Worm (Caenorhabditis elegans): Measurements from ENCODE around the gene selt-1.2.

Gene selt-1.2

DNA sequence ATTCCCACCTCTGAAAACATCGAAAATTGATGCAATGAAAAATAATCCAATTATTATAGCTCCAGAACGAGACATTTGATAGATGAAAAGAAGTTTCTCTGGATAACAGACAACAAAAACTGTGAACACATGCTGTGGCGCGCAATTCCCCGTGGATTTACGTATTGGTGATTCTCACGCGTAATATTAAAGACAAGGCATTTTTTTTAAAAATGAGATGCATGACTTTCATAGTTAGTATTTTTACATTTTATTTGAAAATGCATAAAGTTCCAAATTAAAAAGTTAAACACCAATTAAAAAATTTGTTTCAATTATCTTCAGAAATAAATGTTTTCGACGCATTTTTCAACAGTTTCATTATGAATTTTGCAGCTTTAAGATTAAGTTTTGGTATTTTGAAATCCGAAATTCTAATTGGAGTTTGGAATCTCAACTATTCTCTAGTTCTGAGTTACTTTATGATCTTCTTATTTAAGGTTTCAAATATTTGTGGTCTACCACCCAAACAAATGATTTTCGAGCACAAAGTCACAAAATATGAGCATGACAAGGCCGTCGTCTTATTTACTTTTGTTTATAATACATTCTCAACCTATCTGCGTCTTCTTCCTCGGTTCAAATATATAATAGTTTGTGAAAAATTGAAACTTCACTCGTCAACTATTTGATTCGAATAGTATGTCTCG is at the start of gene selt-1.2, which contains the start of gene F28H7.2:
Gene selt-1.2, minus strand, starts transcription at position 101 of the 689 bp plus-strand sequence.
Gene F28H7.2, plus strand, starts transcription at position 639 of the 689 bp plus-strand sequence.
- no peak for TF ChIP-seq T07F8.4 (tag; optimal IDR thresholded peaks at IDR 0.05)
- TF ChIP-seq hlh-12 (tag; optimal IDR thresholded peaks at IDR 0.05), result no peak
- no peak for TF ChIP-seq dpff-1 (tag; optimal IDR thresholded peaks at IDR 0.05)
- no peak for TF ChIP-seq C17E4.6 (GFP tag; IDR thresholded peaks at IDR 0.05)
- TF ChIP-seq hmg-20 (GFP tag; IDR thresholded peaks at IDR 0.05), result no peak

DNA sequence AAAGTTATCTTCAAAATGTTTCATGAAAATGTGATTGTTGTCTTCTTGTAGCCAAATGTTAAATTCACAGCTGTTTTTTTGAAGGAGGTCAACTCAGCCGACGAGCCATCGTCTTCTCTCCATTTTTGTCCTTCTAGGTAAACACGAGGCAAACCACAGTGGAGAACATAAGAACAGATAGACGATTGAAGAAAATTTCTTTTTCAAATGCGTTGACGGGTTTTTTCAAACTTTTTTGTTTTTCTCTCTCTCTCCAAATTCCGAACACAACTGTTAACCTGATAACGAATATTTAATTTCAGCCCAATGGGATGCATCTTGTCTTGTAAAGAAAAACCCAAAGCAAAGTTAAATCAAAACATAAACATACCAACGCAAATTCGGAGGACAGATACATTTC is 48.3 kb upstream of the selt-1.2 start, which contains the start of gene D1054.19:
Gene D1054.19, plus strand, starts transcription at position 301 of the 400 bp plus-strand sequence.
- TF ChIP-seq let-607 (tag; optimal IDR thresholded peaks at IDR 0.05) (no peak), lir-1 (GFP tag; conservative IDR thresholded peaks at IDR 0.05) (no peak), snpc-3.4 (tag; optimal IDR thresholded peaks at IDR 0.05) (no peak), pha-4 (tag; optimal IDR thresholded peaks at IDR 0.05) (no peak), Y79H2A.3 (GFP tag; conservative IDR thresholded peaks at IDR 0.05) (no peak), ceh-27 (GFP tag; optimal IDR thresholded peaks at IDR 0.05) (no peak), rpc-1 (optimal IDR thresholded peaks at IDR 0.05) (no peak), rpc-1 (tag; optimal IDR thresholded peaks at IDR 0.05) (no peak), C06A6.2 (GFP tag; conservative IDR thresholded peaks at IDR 0.05) (no peak), lsy-27 (tag; optimal IDR thresholded peaks at IDR 0.05; ENCODE audit: borderline replicate concordance, insufficient read depth) (no peak), aptf-2 (GFP tag; conservative IDR thresholded peaks at IDR 0.05) (no peak), madf-10 (tag; optimal IDR thresholded peaks at IDR 0.05) (no peak)

ce11 chrV:10794463-10794862 is 47.3 kb upstream of the selt-1.2 start:
- 0 out of 2 replicates have a peak, but pooled peaks have one; percentile 61 for TF ChIP-seq ceh-58 (GFP tag; IDR thresholded peaks at IDR 0.05)
- peak; percentile 56; the same call in 1 of the 2 replicates for TF ChIP-seq egrh-3 (GFP tag; IDR thresholded peaks at IDR 0.05)
- TF ChIP-seq athp-1 (tag; optimal IDR thresholded peaks at IDR 0.05), result no peak
- 0 out of 2 replicates have a peak, but pooled peaks have one; percentile 31 for TF ChIP-seq attf-3 (GFP tag; conservative IDR thresholded peaks at IDR 0.05)
- no peak for TF ChIP-seq lsy-27 (tag; optimal IDR thresholded peaks at IDR 0.05; ENCODE audit: borderline replicate concordance, insufficient read depth)

ce11 chrV:10793498-10793897 is 46.3 kb upstream of the selt-1.2 start, which contains the start of gene ule-3:
ule-3 (plus strand) TSS chrV:10793798.
- TF ChIP-seq hrde-1 (tag; optimal IDR thresholded peaks at IDR 0.05; ENCODE audit: borderline replicate concordance), result no peak

DNA sequence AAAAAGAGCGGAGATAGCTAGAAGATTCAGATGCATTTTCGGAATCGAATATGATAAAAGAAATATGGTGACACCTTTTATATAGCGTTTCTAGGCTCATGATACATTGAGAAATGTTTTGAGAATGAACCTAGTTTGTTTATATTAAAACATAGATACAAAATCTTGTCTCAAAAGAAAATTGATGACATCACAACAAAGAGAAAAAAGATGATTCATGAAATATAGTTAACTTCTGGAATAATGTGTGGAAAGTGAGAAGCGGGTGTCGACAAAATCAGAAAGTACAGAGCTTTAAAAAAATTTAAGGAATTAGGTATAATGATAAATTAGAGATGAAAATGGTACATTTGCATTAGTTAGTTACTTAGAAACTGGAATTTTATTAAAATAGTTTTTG is 45.6 kb upstream of the selt-1.2 start, which contains the start of gene D1054.10:
Gene D1054.10, minus strand, starts transcription at position 101 of the 400 bp plus-strand sequence.
- no peak for TF ChIP-seq madf-6 (GFP tag; IDR thresholded peaks at IDR 0.05)
- TF ChIP-seq tbp1 (GFP tag; optimal IDR thresholded peaks at IDR 0.05), result no peak
- no peak for TF ChIP-seq nhr-80 (tag; optimal IDR thresholded peaks at IDR 0.05)
- TF ChIP-seq efl-1 (GFP tag; optimal IDR thresholded peaks at IDR 0.05), result no peak
- TF ChIP-seq gei-17 (GFP tag; optimal IDR thresholded peaks at IDR 0.05), result no peak
- TF ChIP-seq F37B4.10 (GFP tag; IDR thresholded peaks at IDR 0.05), result no peak
- TF ChIP-seq mes-4 (tag; optimal IDR thresholded peaks at IDR 0.05), result no peak
- no peak for TF ChIP-seq lin-54 (GFP tag; optimal IDR thresholded peaks at IDR 0.05)
- no peak for TF ChIP-seq lsl-1 (GFP tag; optimal IDR thresholded peaks at IDR 0.05)
- no peak for TF ChIP-seq K12H6.12 (tag; optimal IDR thresholded peaks at IDR 0.05)
- no peak for TF ChIP-seq ceh-58 (GFP tag; IDR thresholded peaks at IDR 0.05)
- no peak for TF ChIP-seq fkh-3 (tag; optimal IDR thresholded peaks at IDR 0.05)
- TF ChIP-seq dpl-1 (GFP tag; optimal IDR thresholded peaks at IDR 0.05), result no peak
- no peak for TF ChIP-seq Y95B8A.8 (GFP tag; IDR thresholded peaks at IDR 0.05)
- TF ChIP-seq tlf-1 (GFP tag; optimal IDR thresholded peaks at IDR 0.05), result no peak
- TF ChIP-seq ceh-27 (GFP tag; optimal IDR thresholded peaks at IDR 0.05), result no peak
- no peak for TF ChIP-seq unc-62 (GFP tag; optimal IDR thresholded peaks at IDR 0.05)
- no peak for TF ChIP-seq ekl-4 (GFP tag; IDR thresholded peaks at IDR 0.05)
